Fruit fly (Drosophila melanogaster) whole organism, embryonic: ENCODE measurements around the gene Grip91.

Experiments
- CG10147 ChIP-seq: fragments of 200-800 bp; sonication (Bioruptor generic); optimal IDR thresholded peaks from 2 replicates; lab custom pipeline; 2019; ENCODE audit warnings: missing biosample characterization, mild to moderate bottlenecking, missing genetic modification characterization, moderate library complexity
- CG1024 ChIP-seq: fragments of 200-800 bp; sonication (Bioruptor generic); IDR thresholded peaks from 2 replicates; pipeline ENCODE4 v1.3.6; 2022; ENCODE audit warnings: missing biosample characterization, missing genetic modification characterization
- CG10565 ChIP-seq: fragments of 200-800 bp; sonication (Bioruptor generic); optimal IDR thresholded peaks from 3 replicates; lab custom pipeline; 2016; ENCODE audit warnings: missing biosample characterization, mild to moderate bottlenecking, missing genetic modification characterization
- CG13287 ChIP-seq: fragments of 200-800 bp; sonication (Bioruptor generic); IDR thresholded peaks from 2 replicates; pipeline ENCODE4 v1.3.6; 2022; ENCODE audit warnings: missing biosample characterization, missing genetic modification characterization; ENCODE audit not compliant: partially characterized antibody
- CG15011 ChIP-seq: fragments of 200-800 bp; sonication (Bioruptor generic); optimal IDR thresholded peaks from 3 replicates; lab custom pipeline; 2018; ENCODE audit warnings: missing biosample characterization, mild to moderate bottlenecking, missing genetic modification characterization
- CG16813 ChIP-seq: fragments of 200-800 bp; sonication (Bioruptor generic); IDR thresholded peaks from 3 replicates; pipeline ENCODE4 v1.3.6; 2022; ENCODE audit warnings: missing biosample characterization, missing genetic modification characterization; ENCODE audit not compliant: partially characterized antibody
- CG16815 ChIP-seq: fragments of 200-800 bp; sonication (Bioruptor generic); optimal IDR thresholded peaks from 3 replicates; lab custom pipeline; 2017; ENCODE audit warnings: missing biosample characterization, mild to moderate bottlenecking, missing genetic modification characterization
- CG17186 ChIP-seq: fragments of 200-800 bp; sonication (Bioruptor generic); optimal IDR thresholded peaks from 3 replicates; lab custom pipeline; 2017; ENCODE audit warnings: missing biosample characterization, missing genetic modification reagents, missing genetic modification characterization
- CG2116 ChIP-seq: fragments of 200-800 bp; sonication (Bioruptor generic); optimal IDR thresholded peaks from 3 replicates; lab custom pipeline; 2018; ENCODE audit warnings: missing biosample characterization, mild to moderate bottlenecking, missing genetic modification characterization
- CG3163 ChIP-seq: fragments of 200-800 bp; sonication (Bioruptor generic); optimal IDR thresholded peaks from 3 replicates; lab custom pipeline; 2016; ENCODE audit warnings: missing biosample characterization, missing genetic modification characterization
- CG32767 ChIP-seq: fragments of 200-800 bp; sonication (Bioruptor generic); IDR thresholded peaks from 2 replicates; pipeline ENCODE4 v1.3.6; 2022; ENCODE audit warnings: missing biosample characterization, missing genetic modification characterization
- CG4707 ChIP-seq: fragments of 200-800 bp; sonication (Bioruptor generic); optimal IDR thresholded peaks from 2 replicates; lab custom pipeline; 2018; ENCODE audit warnings: missing biosample characterization, mild to moderate bottlenecking, missing genetic modification characterization, moderate library complexity
- CG6765 ChIP-seq: fragments of 200-800 bp; sonication (Bioruptor generic); optimal IDR thresholded peaks from 3 replicates; lab custom pipeline; 2017; ENCODE audit warnings: missing biosample characterization, mild to moderate bottlenecking, missing genetic modification characterization
- CG6791 ChIP-seq: fragments of 200-800 bp; sonication (Bioruptor generic); IDR thresholded peaks from 3 replicates; pipeline ENCODE4 v1.3.6; 2022; ENCODE audit warnings: missing biosample characterization, missing genetic modification characterization; ENCODE audit not compliant: partially characterized antibody
- CG7786 ChIP-seq: fragments of 200-800 bp; sonication (Bioruptor generic); optimal IDR thresholded peaks from 2 replicates; lab custom pipeline; 2016; ENCODE audit warnings: missing biosample characterization, missing genetic modification characterization
- CG8359 ChIP-seq: fragments of 200-800 bp; sonication (Bioruptor generic); optimal IDR thresholded peaks from 2 replicates; lab custom pipeline; 2017; ENCODE audit warnings: missing biosample characterization, mild to moderate bottlenecking, missing genetic modification characterization, borderline replicate concordance
- CG9609 ChIP-seq: fragments of 200-800 bp; sonication (Bioruptor generic); optimal IDR thresholded peaks from 3 replicates; lab custom pipeline; 2016; ENCODE audit warnings: missing biosample characterization, missing genetic modification characterization
- D19B ChIP-seq: fragments of 200-800 bp; sonication (Bioruptor generic); optimal IDR thresholded peaks from 2 replicates; lab custom pipeline; 2017; ENCODE audit warnings: missing biosample characterization, mild to moderate bottlenecking, missing genetic modification characterization
- Dll ChIP-seq: fragments of 200-800 bp; sonication (Bioruptor generic); IDR thresholded peaks from 4 replicates; pipeline ENCODE4 v1.3.6; 2022; ENCODE audit warnings: missing biosample characterization, missing genetic modification characterization; ENCODE audit not compliant: partially characterized antibody
- HLH54F ChIP-seq: fragments of 200-800 bp; sonication (Bioruptor generic); optimal IDR thresholded peaks from 3 replicates; lab custom pipeline; 2016; ENCODE audit warnings: missing biosample characterization, missing genetic modification characterization
- Lhr ChIP-seq: fragments of 200-800 bp; sonication (Bioruptor generic); optimal IDR thresholded peaks from 3 replicates; lab custom pipeline; 2017; ENCODE audit warnings: mild to moderate bottlenecking, missing biosample characterization, missing genetic modification reagents, missing genetic modification characterization
- NC2α ChIP-seq: fragments of 200-800 bp; sonication (Bioruptor generic); optimal IDR thresholded peaks from 2 replicates; lab custom pipeline; 2016; ENCODE audit warnings: missing biosample characterization, missing genetic modification characterization
- Nf-YA ChIP-seq: fragments of 200-800 bp; sonication (Bioruptor generic); IDR thresholded peaks from 2 replicates; pipeline ENCODE4 v1.3.6; 2022; ENCODE audit warnings: missing biosample characterization, missing genetic modification characterization
- Oaz ChIP-seq: fragments of 200-800 bp; sonication (Bioruptor generic); IDR thresholded peaks from 2 replicates; pipeline ENCODE4 v1.3.6; 2022; ENCODE audit warnings: missing biosample characterization, missing genetic modification characterization
- Scr ChIP-seq: fragments of 200-800 bp; sonication (Bioruptor generic); IDR thresholded peaks from 2 replicates; pipeline ENCODE4 v1.3.6; 2022; ENCODE audit warnings: missing biosample characterization, missing genetic modification characterization; ENCODE audit not compliant: partially characterized antibody
- Side ChIP-seq: fragments of 200-800 bp; sonication (Bioruptor generic); optimal IDR thresholded peaks from 2 replicates; lab custom pipeline; 2016; ENCODE audit warnings: missing biosample characterization, missing genetic modification characterization
- Sin3A ChIP-seq: fragments of >200 bp; optimal IDR thresholded peaks from 2 replicates; lab custom pipeline; 2018
- Stat92E ChIP-seq, 3 experiments: fragments of >200 bp in 2 of 3; fragments of 200-800 bp in 1 of 3; sonication (Bioruptor generic) in 1 of 3; optimal IDR thresholded peaks; 2 replicates each; lab custom pipeline; 2017 to 2019; ENCODE audit warnings: missing biosample characterization in 3 of 3, missing genetic modification characterization in 3 of 3, mild to moderate bottlenecking in 1 of 3, moderate library complexity in 1 of 3
- Usf ChIP-seq: fragments of 200-800 bp; sonication (Bioruptor generic); optimal IDR thresholded peaks from 2 replicates; lab custom pipeline; 2017; ENCODE audit warnings: missing genotype, missing biosample characterization, missing genetic modification characterization
- bigmax ChIP-seq: fragments of 200-800 bp; sonication (Bioruptor generic); optimal IDR thresholded peaks from 2 replicates; lab custom pipeline; 2018; ENCODE audit warnings: missing biosample characterization, mild to moderate bottlenecking, missing genetic modification characterization
- crp ChIP-seq, 2 experiments: fragments of 200-800 bp; sonication (Bioruptor generic); optimal IDR thresholded peaks; 2 replicates in 1 of 2; 3 replicates in 1 of 2; lab custom pipeline; 2017; ENCODE audit warnings: missing biosample characterization in 2 of 2, missing genetic modification characterization in 2 of 2, mild to moderate bottlenecking in 1 of 2, moderate library complexity in 1 of 2
- dan ChIP-seq: fragments of 200-800 bp; sonication (Bioruptor generic); IDR thresholded peaks from 2 replicates; pipeline ENCODE4 v1.3.6; 2022; ENCODE audit warnings: missing biosample characterization, missing genetic modification characterization
- hb ChIP-seq: fragments of 200-800 bp; sonication (Bioruptor generic); IDR thresholded peaks from 3 replicates; pipeline ENCODE4 v1.3.6; 2022; ENCODE audit warnings: missing biosample characterization, missing genetic modification characterization; ENCODE audit not compliant: partially characterized antibody
- hbn ChIP-seq: fragments of 200-800 bp; sonication (Bioruptor generic); IDR thresholded peaks from 2 replicates; pipeline ENCODE4 v1.3.6; 2022; ENCODE audit warnings: missing biosample characterization, missing genetic modification characterization; ENCODE audit not compliant: partially characterized antibody
- inv ChIP-seq: fragments of 200-800 bp; sonication (Bioruptor generic); IDR thresholded peaks from 2 replicates; pipeline ENCODE4 v1.3.6; 2022; ENCODE audit warnings: missing biosample characterization, missing genetic modification characterization; ENCODE audit not compliant: partially characterized antibody
- lilli ChIP-seq: fragments of 200-800 bp; sonication (Bioruptor generic); optimal IDR thresholded peaks from 3 replicates; lab custom pipeline; 2016; ENCODE audit warnings: missing biosample characterization, missing genetic modification characterization
- pros ChIP-seq: fragments of 200-800 bp; sonication (Bioruptor generic); optimal IDR thresholded peaks from 3 replicates; lab custom pipeline; 2019; ENCODE audit warnings: missing biosample characterization, mild to moderate bottlenecking, missing genetic modification characterization, moderate library complexity
- pum ChIP-seq: fragments of 200-800 bp; sonication (Bioruptor generic); optimal IDR thresholded peaks from 2 replicates; lab custom pipeline; 2016; ENCODE audit warnings: missing biosample characterization, missing genetic modification characterization
- pzg ChIP-seq: fragments of 200-800 bp; sonication (Bioruptor generic); optimal IDR thresholded peaks from 3 replicates; lab custom pipeline; 2018; ENCODE audit warnings: missing biosample characterization, mild to moderate bottlenecking, missing genetic modification characterization, moderate library complexity
- repo ChIP-seq: fragments of 200-800 bp; sonication (Bioruptor generic); optimal IDR thresholded peaks from 2 replicates; lab custom pipeline; 2016; ENCODE audit warnings: missing biosample characterization, missing genetic modification characterization
- scrt ChIP-seq: fragments of 200-800 bp; sonication (Bioruptor generic); optimal IDR thresholded peaks from 2 replicates; lab custom pipeline; 2018; ENCODE audit warnings: missing biosample characterization, mild to moderate bottlenecking, missing genetic modification characterization, moderate library complexity
- sd ChIP-seq: fragments of 200-800 bp; sonication (Bioruptor generic); optimal IDR thresholded peaks from 3 replicates; lab custom pipeline; 2018; ENCODE audit warnings: missing biosample characterization, mild to moderate bottlenecking, missing genetic modification characterization, moderate library complexity
- sim ChIP-seq: fragments of 200-800 bp; sonication (Bioruptor generic); IDR thresholded peaks from 2 replicates; pipeline ENCODE4 v1.3.6; 2022; ENCODE audit warnings: missing biosample characterization, missing genetic modification characterization
- sima ChIP-seq: fragments of 200-800 bp; sonication (Bioruptor generic); optimal IDR thresholded peaks from 2 replicates; lab custom pipeline; 2016; ENCODE audit warnings: missing biosample characterization, missing genetic modification characterization
- sna ChIP-seq: fragments of 200-800 bp; sonication (Bioruptor generic); IDR thresholded peaks from 2 replicates; pipeline ENCODE4 v1.3.6; 2022; ENCODE audit warnings: missing biosample characterization, missing genetic modification characterization; ENCODE audit not compliant: partially characterized antibody
- ssp ChIP-seq: fragments of 200-800 bp; sonication (Bioruptor generic); IDR thresholded peaks from 2 replicates; pipeline ENCODE4 v1.3.6; 2022; ENCODE audit warnings: missing biosample characterization, missing genetic modification characterization
- stwl ChIP-seq: fragments of 200-800 bp; sonication (Bioruptor generic); optimal IDR thresholded peaks from 3 replicates; lab custom pipeline; 2018; ENCODE audit warnings: missing biosample characterization, mild to moderate bottlenecking, missing genetic modification characterization, moderate library complexity
- tap ChIP-seq: fragments of 200-800 bp; optimal IDR thresholded peaks from 3 replicates; lab custom pipeline; 2019; ENCODE audit warnings: missing biosample characterization, mild to moderate bottlenecking, missing genetic modification characterization, moderate library complexity
- usp ChIP-seq: fragments of >200 bp; optimal IDR thresholded peaks from 2 replicates; lab custom pipeline; 2017; ENCODE audit warnings: missing biosample characterization, missing genetic modification characterization
- wek ChIP-seq: fragments of 200-800 bp; sonication (Bioruptor generic); optimal IDR thresholded peaks from 3 replicates; lab custom pipeline; 2018; ENCODE audit warnings: missing biosample characterization, mild to moderate bottlenecking, missing genetic modification characterization, moderate library complexity

The Grip91 gene

DNA sequence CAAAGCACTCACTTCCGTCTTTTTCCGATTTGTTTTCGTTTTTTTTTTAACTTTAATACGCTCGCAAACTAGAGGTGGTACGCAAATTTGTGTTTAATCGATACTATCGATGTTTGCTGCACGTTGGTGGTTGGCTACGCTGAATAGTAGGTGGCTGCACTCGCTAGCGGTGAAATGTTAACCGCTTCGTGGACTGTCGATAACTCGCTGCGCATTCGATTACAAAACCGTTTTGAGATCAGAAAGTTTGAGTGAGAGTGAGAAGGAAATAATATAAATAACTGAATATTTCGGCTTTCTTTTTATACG, 8.4 kb downstream of the Grip91 start, which contains the start of gene g (continued):
- TF ChIP-seq stwl (tag; lab: Kevin White, UChicago) (peak; percentile 55), CG4707 (GFP tag; lab: Kevin White, UChicago) (no peak), CG6765 (GFP tag; lab: Kevin White, UChicago) (no peak), tap (tag; lab: Kevin White, UChicago) (no peak), Stat92E (GFP tag; optimal IDR thresholded peaks at IDR 0.05; lab: Kevin White, UChicago) (no peak), CG17186 (peak; percentile 38), Nf-YA (GFP tag; lab: Robert Waterston, UW) (no peak), sima (no peak), ssp (GFP tag; lab: Robert Waterston, UW) (peak; percentile 22; the same call in 1 of the 2 replicates), inv (GFP tag; lab: Robert Waterston, UW) (peak; percentile 88), NC2α (GFP tag; lab: Kevin White, UChicago) (no peak), CG16815 (no peak), lilli (GFP tag; lab: Kevin White, UChicago) (no peak), CG16813 (GFP tag; lab: Robert Waterston, UW) (peak; percentile 89), dan (GFP tag; lab: Robert Waterston, UW) (no peak), hb (peak; percentile 87), HLH54F (no peak), Scr (GFP tag; lab: Robert Waterston, UW) (peak; percentile 88), hbn (GFP tag; lab: Robert Waterston, UW) (peak; percentile 81), crp (GFP tag; optimal IDR thresholded peaks at IDR 0.05; lab: Kevin White, UChicago) (peak in 1 of 2 experiments; percentile 11), bigmax (GFP tag; lab: Kevin White, UChicago) (no peak), sna (GFP tag; lab: Robert Waterston, UW) (peak; percentile 63), repo (no peak), CG32767 (no peak), CG7786 (GFP tag; lab: Kevin White, UChicago) (no peak), sim (GFP tag; lab: Robert Waterston, UW) (no peak), Lhr (GFP tag; lab: Kevin White, UChicago) (peak; percentile 40), CG9609 (GFP tag; lab: Kevin White, UChicago) (no peak), Sin3A (lab: Kevin White, UChicago) (peak; percentile 69), pum (GFP tag; lab: Kevin White, UChicago) (no peak), Dll (GFP tag; lab: Robert Waterston, UW) (peak; percentile 82), CG10147 (GFP tag; lab: Kevin White, UChicago) (no peak), CG15011 (no peak), scrt (GFP tag; lab: Kevin White, UChicago) (no peak), D19B (GFP tag; lab: Kevin White, UChicago) (no peak), pzg (GFP tag; lab: Kevin White, UChicago) (peak; percentile 89), CG13287 (GFP tag; lab: Robert Waterston, UW) (peak; percentile 86), pros (no peak), CG10565 (GFP tag; lab: Kevin White, UChicago) (no peak), wek (no peak), Side (no peak), Usf (GFP tag; lab: Kevin White, UChicago) (no peak), CG8359 (GFP tag; lab: Kevin White, UChicago) (no peak), CG3163 (GFP tag; lab: Kevin White, UChicago) (no peak), CG6791 (GFP tag; lab: Robert Waterston, UW) (peak; percentile 95), CG1024 (GFP tag; lab: Robert Waterston, UW) (no peak), usp (GFP tag; lab: Kevin White, UChicago) (no peak), Oaz (GFP tag; lab: Robert Waterston, UW) (no peak), CG2116 (GFP tag; lab: Kevin White, UChicago) (peak; percentile 65), sd (tag; lab: Kevin White, UChicago) (no peak)
